Worm (Caenorhabditis elegans) whole organism, young adult: Measurements from ENCODE around the gene icln-1.

Experiments used
- F22D6.2 ChIP-seq: sonication (generic microtip); optimal IDR thresholded peaks from 2 replicates; lab custom pipeline; 2016; ENCODE audit warnings: mild to moderate bottlenecking, missing genetic modification characterization, missing compliant biosample characterization
- F33H1.4 ChIP-seq: fragments of 200-800 bp; sonication (Bioruptor generic); IDR thresholded peaks from 2 replicates; pipeline ENCODE4 v1.3.6; 2022; ENCODE audit warnings: missing genetic modification reagents, missing genetic modification characterization, missing compliant biosample characterization
- F37B4.10 ChIP-seq: fragments of 200-800 bp; sonication (Bioruptor generic); IDR thresholded peaks from 2 replicates; pipeline ENCODE4 v1.3.6; 2022; ENCODE audit warnings: missing genetic modification characterization, missing compliant biosample characterization
- F39B2.1 ChIP-seq: fragments of 200-800 bp; sonication (Bioruptor generic); IDR thresholded peaks from 2 replicates; pipeline ENCODE4 v1.3.6; 2022; ENCODE audit warnings: missing genetic modification reagents, missing genetic modification characterization, missing compliant biosample characterization
- F52B5.7 ChIP-seq: sonication (generic microtip); optimal IDR thresholded peaks from 2 replicates; lab custom pipeline; 2016; ENCODE audit warnings: mild to moderate bottlenecking, missing genetic modification characterization, missing compliant biosample characterization
- K11D2.4 ChIP-seq: fragments of 200-800 bp; sonication (Bioruptor generic); IDR thresholded peaks from 2 replicates; pipeline ENCODE4 v1.3.6; 2022; ENCODE audit warnings: missing genetic modification reagents, missing genetic modification characterization, missing compliant biosample characterization
- K12H6.12 ChIP-seq: fragments of 200-800 bp; sonication (Bioruptor generic); optimal IDR thresholded peaks from 2 replicates; lab custom pipeline; 2018; ENCODE audit warnings: mild to moderate bottlenecking, missing genetic modification characterization, missing compliant biosample characterization
- Y53F4B.3 ChIP-seq: fragments of 200-800 bp; sonication (Bioruptor generic); IDR thresholded peaks from 2 replicates; pipeline ENCODE4 v1.3.6; 2022; ENCODE audit warnings: missing genetic modification reagents, missing genetic modification characterization, missing compliant biosample characterization
- Y67H2A.10 ChIP-seq: fragments of 200-800 bp; sonication (Bioruptor generic); conservative IDR thresholded peaks from 2 replicates; pipeline ENCODE4 v1.3.6; 2022; ENCODE audit warnings: missing genetic modification reagents, missing genetic modification characterization, missing compliant biosample characterization
- ama-1 ChIP-seq, 3 experiments: fragments of 150-350 bp in 1 of 3; sonication (generic microtip) in 2 of 3; optimal IDR thresholded peaks; 2 replicates each; lab custom pipeline; 2014 to 2018; ENCODE audit warnings: missing biosample characterization in 2 of 3, missing genetic modification characterization in 2 of 3, missing genetic modification reagents in 2 of 3
- atf-7 ChIP-seq: sonication (generic microtip); optimal IDR thresholded peaks from 2 replicates; lab custom pipeline; 2017; ENCODE audit warnings: mild to moderate bottlenecking, missing genetic modification characterization, missing compliant biosample characterization
- athp-1 ChIP-seq: sonication (generic microtip); optimal IDR thresholded peaks from 2 replicates; lab custom pipeline; 2017; ENCODE audit warnings: mild to moderate bottlenecking, missing genetic modification characterization, missing compliant biosample characterization
- attf-3 ChIP-seq: fragments of 200-800 bp; sonication (Bioruptor generic); conservative IDR thresholded peaks from 2 replicates; pipeline ENCODE4 v1.3.6; 2022; ENCODE audit warnings: missing genetic modification reagents, missing genetic modification characterization, missing compliant biosample characterization
- attf-5 ChIP-seq: fragments of 200-800 bp; sonication (Bioruptor generic); optimal IDR thresholded peaks from 2 replicates; lab custom pipeline; 2018; ENCODE audit warnings: mild to moderate bottlenecking, missing genetic modification characterization, missing compliant biosample characterization
- ceh-58 ChIP-seq: fragments of 200-800 bp; sonication (Bioruptor generic); IDR thresholded peaks from 2 replicates; pipeline ENCODE4 v1.3.6; 2022; ENCODE audit warnings: missing genetic modification characterization, missing compliant biosample characterization
- ceh-79 ChIP-seq: sonication (generic microtip); optimal IDR thresholded peaks from 2 replicates; lab custom pipeline; 2017; ENCODE audit warnings: mild to moderate bottlenecking, missing genetic modification characterization, missing compliant biosample characterization
- die-1 ChIP-seq: sonication (generic microtip); optimal IDR thresholded peaks from 2 replicates; lab custom pipeline; 2016; ENCODE audit warnings: missing genotype, mild to moderate bottlenecking, missing genetic modification characterization, missing compliant biosample characterization
- dpl-1 ChIP-seq: fragments of 150-350 bp; optimal IDR thresholded peaks from 2 replicates; lab custom pipeline; 2014; ENCODE audit warnings: missing biosample characterization, missing genetic modification reagents, missing genetic modification characterization
- egl-44 ChIP-seq: fragments of 200-800 bp; sonication (Bioruptor generic); IDR thresholded peaks from 2 replicates; pipeline ENCODE4 v1.3.6; 2022; ENCODE audit warnings: missing genetic modification reagents, missing genetic modification characterization, missing compliant biosample characterization
- hlh-12 ChIP-seq: sonication (generic microtip); optimal IDR thresholded peaks from 2 replicates; lab custom pipeline; 2016; ENCODE audit warnings: missing genetic modification characterization, missing compliant biosample characterization
- hrde-1 ChIP-seq: sonication (generic microtip); optimal IDR thresholded peaks from 2 replicates; lab custom pipeline; 2016; ENCODE audit warnings: missing genetic modification characterization, mild to moderate bottlenecking, missing compliant biosample characterization, moderate library complexity, missing genotype, missing genetic modification reagents, borderline replicate concordance
- hsf-1 ChIP-seq: fragments of 200-800 bp; sonication (Bioruptor generic); IDR thresholded peaks from 2 replicates; pipeline ENCODE4 v1.3.6; 2022; ENCODE audit warnings: missing genetic modification reagents, missing genetic modification characterization, missing compliant biosample characterization
- lin-54 ChIP-seq: fragments of 200-800 bp; sonication (Bioruptor generic); optimal IDR thresholded peaks from 2 replicates; lab custom pipeline; 2018; ENCODE audit warnings: mild to moderate bottlenecking, missing genetic modification characterization, missing compliant biosample characterization
- madf-6 ChIP-seq: fragments of 200-800 bp; sonication (Bioruptor generic); IDR thresholded peaks from 2 replicates; pipeline ENCODE4 v1.3.6; 2022; ENCODE audit warnings: missing genetic modification reagents, missing genetic modification characterization, missing compliant biosample characterization
- mes-4 ChIP-seq: sonication (generic microtip); optimal IDR thresholded peaks from 2 replicates; lab custom pipeline; 2016; ENCODE audit warnings: missing genotype, missing genetic modification characterization, missing compliant biosample characterization
- mxl-1 ChIP-seq: sonication (generic microtip); optimal IDR thresholded peaks from 2 replicates; lab custom pipeline; 2016; ENCODE audit warnings: missing genetic modification characterization, missing compliant biosample characterization
- nhr-90 ChIP-seq: sonication (generic microtip); optimal IDR thresholded peaks from 2 replicates; lab custom pipeline; 2016; ENCODE audit warnings: missing genotype, mild to moderate bottlenecking, missing genetic modification characterization, missing compliant biosample characterization
- rec-8 ChIP-seq, 2 experiments: sonication (generic microtip); optimal IDR thresholded peaks; 2 replicates each; lab custom pipeline; 2016; ENCODE audit warnings: mild to moderate bottlenecking in 2 of 2, missing genetic modification characterization in 2 of 2, missing genetic modification reagents in 2 of 2, missing genotype in 2 of 2, missing biosample characterization in 1 of 2, missing compliant biosample characterization in 1 of 2, moderate library complexity in 1 of 2
- rpc-1 ChIP-seq, 2 experiments: fragments of 150-350 bp in 1 of 2; sonication (generic microtip) in 1 of 2; optimal IDR thresholded peaks; 2 replicates each; lab custom pipeline; 2014 to 2018; ENCODE audit warnings: missing biosample characterization in 1 of 2, missing genetic modification characterization in 1 of 2, missing genetic modification reagents in 1 of 2, missing genotype in 1 of 2
- snpc-1.1 ChIP-seq: sonication (generic microtip); optimal IDR thresholded peaks from 2 replicates; lab custom pipeline; 2017; ENCODE audit warnings: missing genetic modification characterization, mild to moderate bottlenecking, missing compliant biosample characterization, antibody characterized with exemption, moderate library complexity, missing genotype, missing genetic modification reagents; ENCODE audit not compliant: insufficient read depth
- snpc-1.3 ChIP-seq: sonication (generic microtip); optimal IDR thresholded peaks from 2 replicates; lab custom pipeline; 2017; ENCODE audit warnings: missing genetic modification characterization, mild to moderate bottlenecking, missing compliant biosample characterization, antibody characterized with exemption, moderate library complexity, missing genotype, missing genetic modification reagents; ENCODE audit not compliant: insufficient read depth
- tbp1 ChIP-seq: fragments of 200-800 bp; sonication (Bioruptor generic); optimal IDR thresholded peaks from 2 replicates; lab custom pipeline; 2018; ENCODE audit warnings: mild to moderate bottlenecking, missing genetic modification characterization, missing compliant biosample characterization
- unc-62 ChIP-seq: fragments of 150-350 bp; optimal IDR thresholded peaks from 2 replicates; lab custom pipeline; 2014; ENCODE audit warnings: missing biosample characterization, missing genetic modification reagents, missing genetic modification characterization
- xnd-1 ChIP-seq: sonication (generic microtip); optimal IDR thresholded peaks from 2 replicates; lab custom pipeline; 2016; ENCODE audit warnings: missing genotype, missing genetic modification reagents, missing genetic modification characterization, missing compliant biosample characterization
- zim-3 ChIP-seq: sonication (generic microtip); optimal IDR thresholded peaks from 2 replicates; lab custom pipeline; 2017; ENCODE audit warnings: mild to moderate bottlenecking, missing genetic modification characterization, moderate library complexity, missing compliant biosample characterization
- ztf-22 ChIP-seq: fragments of 200-800 bp; sonication (Bioruptor generic); optimal IDR thresholded peaks from 2 replicates; lab custom pipeline; 2018; ENCODE audit warnings: mild to moderate bottlenecking, missing genetic modification characterization, moderate library complexity, missing compliant biosample characterization
- ztf-28 ChIP-seq: fragments of 200-800 bp; sonication (Bioruptor generic); IDR thresholded peaks from 2 replicates; pipeline ENCODE4 v1.3.6; 2022; ENCODE audit warnings: missing genetic modification reagents, missing genetic modification characterization, missing compliant biosample characterization
- ztf-6 ChIP-seq: fragments of 200-800 bp; sonication (Bioruptor generic); IDR thresholded peaks from 2 replicates; pipeline ENCODE4 v1.3.6; 2022; ENCODE audit warnings: missing genetic modification reagents, missing genetic modification characterization, missing compliant biosample characterization

The icln-1 gene

DNA sequence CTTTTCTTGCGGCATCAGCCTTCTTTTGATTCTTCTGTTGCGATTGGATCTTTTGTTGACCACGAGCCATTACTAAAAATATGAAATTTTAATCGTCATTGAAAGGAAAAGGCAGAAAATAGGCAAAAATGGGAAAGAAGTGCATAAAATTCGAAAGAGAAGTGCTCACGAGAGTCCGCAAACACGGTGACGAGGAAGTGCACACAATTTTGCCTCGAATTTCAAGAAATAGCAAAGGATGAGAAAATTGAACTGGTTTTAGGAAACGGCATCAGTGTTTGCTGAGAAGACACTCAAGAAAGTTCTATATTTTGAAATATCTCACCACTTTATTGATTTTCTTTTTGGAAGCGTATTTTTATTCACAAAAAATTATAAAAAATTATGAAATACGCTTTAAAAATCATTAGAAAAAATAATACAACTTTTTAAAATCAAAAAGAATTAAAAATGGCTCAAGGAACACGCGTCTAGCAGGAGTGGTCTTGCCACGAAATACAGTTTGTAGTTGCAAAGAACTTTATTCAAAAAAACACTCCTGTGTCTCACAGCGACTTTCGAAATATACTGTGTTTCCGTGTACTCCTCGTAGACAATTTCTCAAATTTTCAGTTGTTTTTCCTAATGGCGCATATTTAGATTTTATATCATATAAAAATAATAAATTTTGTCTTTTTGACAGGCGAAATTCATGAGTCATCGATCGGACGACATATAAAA lies 867 bp upstream of the icln-1 start, which contains the start of the genes znf-706 and cpna-3 (continued):
- no peak for TF ChIP-seq F52B5.7 (tag; lab: Kevin White, UChicago)
- peak; percentile 81 for TF ChIP-seq madf-6
- no peak for TF ChIP-seq mes-4
- TF ChIP-seq lin-54: peak; percentile 57
- no peak for TF ChIP-seq snpc-1.1 (tag; lab: Kevin White, UChicago)
- no peak for TF ChIP-seq unc-62 (GFP tag; lab: Kevin White, UChicago)
- TF ChIP-seq F33H1.4 (GFP tag; lab: Robert Waterston, UW): peak; percentile 88
- no peak for TF ChIP-seq nhr-90 (tag; lab: Kevin White, UChicago)
- TF ChIP-seq snpc-1.3 (tag; lab: Kevin White, UChicago): peak; percentile 69
- TF ChIP-seq die-1 (tag; lab: Kevin White, UChicago): no peak
- TF ChIP-seq hsf-1 (GFP tag; lab: Robert Waterston, UW): no peak
- no peak for TF ChIP-seq K12H6.12
- peak; percentile 37 for TF ChIP-seq tbp1 (GFP tag; lab: Kevin White, UChicago)
- TF ChIP-seq ama-1 (optimal IDR thresholded peaks at IDR 0.05; lab: Kevin White, UChicago): no peak
- no peak for TF ChIP-seq ama-1 (GFP tag; optimal IDR thresholded peaks at IDR 0.05; lab: Kevin White, UChicago)
- TF ChIP-seq xnd-1 (tag; lab: Kevin White, UChicago): peak; percentile 35
- no peak for TF ChIP-seq athp-1 (tag; lab: Kevin White, UChicago)
- TF ChIP-seq egl-44 (GFP tag; lab: Robert Waterston, UW): no peak
- TF ChIP-seq Y67H2A.10: no peak
- TF ChIP-seq hrde-1 (tag; lab: Kevin White, UChicago): no peak
- no peak for TF ChIP-seq ceh-79
- no peak for TF ChIP-seq Y53F4B.3 (GFP tag; lab: Robert Waterston, UW)

DNA sequence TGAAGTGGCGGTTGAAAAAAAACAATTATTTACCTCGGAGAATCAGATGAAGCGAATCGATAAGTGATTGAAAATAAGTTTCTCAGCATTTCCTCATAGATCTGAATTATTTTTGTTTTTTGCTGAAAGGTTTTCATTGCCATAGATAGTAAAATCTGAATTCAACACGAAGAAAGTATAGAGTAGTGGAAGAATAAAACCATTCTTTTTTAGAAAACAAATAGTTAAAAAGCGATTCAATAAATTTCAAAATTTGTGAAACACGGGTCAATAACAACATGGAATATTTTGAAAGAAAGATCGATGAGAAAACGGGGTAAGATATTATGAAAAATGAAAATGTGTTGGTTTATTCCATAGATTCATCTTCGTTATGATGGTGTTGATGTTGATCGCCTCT lies 1.1 kb downstream of the icln-1 start, which contains the start of gene mrpl-42:
Gene mrpl-42 (minus strand): TSS at position 101 of the 400 bp plus-strand sequence.
- TF ChIP-seq hlh-12 (tag; lab: Kevin White, UChicago): no peak
- no peak for TF ChIP-seq attf-3
- no peak for TF ChIP-seq F39B2.1 (GFP tag; lab: Robert Waterston, UW)
- TF ChIP-seq rec-8 (tag; optimal IDR thresholded peaks at IDR 0.05; lab: Kevin White, UChicago): no peak
- no peak for TF ChIP-seq Y67H2A.10
- no peak for TF ChIP-seq rpc-1 (optimal IDR thresholded peaks at IDR 0.05; lab: Kevin White, UChicago)
- no peak for TF ChIP-seq rpc-1 (tag; optimal IDR thresholded peaks at IDR 0.05; lab: Kevin White, UChicago)
- no peak for TF ChIP-seq F37B4.10 (GFP tag; lab: Robert Waterston, UW)
- no peak for TF ChIP-seq K11D2.4 (GFP tag; lab: Robert Waterston, UW)
- no peak for TF ChIP-seq dpl-1 (GFP tag; lab: Kevin White, UChicago)
- no peak for TF ChIP-seq ceh-58 (GFP tag; lab: Robert Waterston, UW)
- TF ChIP-seq attf-5: no peak
- no peak for TF ChIP-seq ztf-28 (GFP tag; lab: Robert Waterston, UW)
- no peak for TF ChIP-seq ztf-6
- no peak for TF ChIP-seq zim-3
- TF ChIP-seq mxl-1 (tag; lab: Kevin White, UChicago): no peak
- no peak for TF ChIP-seq atf-7 (tag; lab: Kevin White, UChicago)
- TF ChIP-seq F22D6.2: no peak
- no peak for TF ChIP-seq ztf-22 (GFP tag; lab: Kevin White, UChicago)
- TF ChIP-seq, all 124 proteins: peak for 0
